Fruit fly (Drosophila melanogaster) whole organism, wandering third instar larva: ENCODE results near the gene CG14676.
A peak's percentile ranks its signal among the peaks of the same experiment; 100 is the strongest.

ENCODE experiments used
- CG32264 ChIP-seq: fragments of 200-800 bp; sonication (Bioruptor generic); optimal IDR thresholded peaks from 2 replicates; lab custom pipeline; 2016; ENCODE audit warnings: missing biosample characterization, missing genetic modification characterization
- CG9705 ChIP-seq: fragments of 200-800 bp; sonication (Bioruptor generic); optimal IDR thresholded peaks from 2 replicates; lab custom pipeline; 2018; ENCODE audit warnings: missing biosample characterization, mild to moderate bottlenecking, missing genetic modification characterization
- CrebA ChIP-seq: fragments of 200-800 bp; sonication (Bioruptor generic); optimal IDR thresholded peaks from 2 replicates; lab custom pipeline; 2016; ENCODE audit warnings: missing biosample characterization, mild to moderate bottlenecking, missing genetic modification characterization, borderline replicate concordance
- Dif ChIP-seq: fragments of 200-275, 200-300 bp; sonication (Bioruptor generic); optimal IDR thresholded peaks from 2 replicates; lab custom pipeline; 2018; ENCODE audit warnings: missing biosample characterization, missing genetic modification characterization; ENCODE audit not compliant: partially characterized antibody
- HLH106 ChIP-seq: fragments of 200-800 bp; optimal IDR thresholded peaks from 3 replicates; lab custom pipeline; 2019; ENCODE audit warnings: missing biosample characterization, mild to moderate bottlenecking, missing genetic modification characterization, moderate library complexity
- Hnf4 ChIP-seq: fragments of 200-800 bp; sonication (Bioruptor generic); optimal IDR thresholded peaks from 2 replicates; lab custom pipeline; 2016; ENCODE audit warnings: missing biosample characterization, mild to moderate bottlenecking, missing genetic modification characterization
- Hr78 ChIP-seq: fragments of >200 bp; optimal IDR thresholded peaks from 2 replicates; lab custom pipeline; 2017; ENCODE audit warnings: missing biosample characterization, missing genetic modification characterization
- Hr83 ChIP-seq: fragments of 200-300 bp; sonication (Bioruptor generic); optimal IDR thresholded peaks from 2 replicates; lab custom pipeline; 2016; ENCODE audit warnings: missing biosample characterization, mild to moderate bottlenecking, missing genetic modification characterization, moderate library complexity; ENCODE audit not compliant: poor library complexity, severe bottlenecking
- Mio ChIP-seq: sonication (Bioruptor generic); optimal IDR thresholded peaks from 2 replicates; lab custom pipeline; 2016; ENCODE audit warnings: missing biosample characterization, missing genetic modification characterization
- N ChIP-seq: fragments of >200 bp; optimal IDR thresholded peaks from 2 replicates; lab custom pipeline; 2018; ENCODE audit warnings: missing biosample characterization, missing external identifiers, missing genetic modification characterization
- Rel ChIP-seq, 2 experiments: fragments of 200-800 bp; sonication (Bioruptor generic) in 1 of 2; optimal IDR thresholded peaks; 2 replicates in 1 of 2; 3 replicates in 1 of 2; lab custom pipeline; 2016 to 2019; ENCODE audit warnings: mild to moderate bottlenecking in 2 of 2, missing biosample characterization in 2 of 2, missing genetic modification characterization in 2 of 2, moderate library complexity in 1 of 2
- Sp1 ChIP-seq: fragments of 200-800 bp; sonication (Bioruptor generic); optimal IDR thresholded peaks from 3 replicates; lab custom pipeline; 2019; ENCODE audit warnings: missing biosample characterization, mild to moderate bottlenecking, missing genetic modification characterization, moderate library complexity
- Vsx2 ChIP-seq: fragments of 200-300, 225-300 bp; sonication (Bioruptor generic); optimal IDR thresholded peaks from 2 replicates; lab custom pipeline; 2018; ENCODE audit warnings: missing biosample characterization, missing genetic modification characterization; ENCODE audit not compliant: partially characterized antibody
- br ChIP-seq: fragments of 200-800 bp; sonication (Bioruptor generic); optimal IDR thresholded peaks from 2 replicates; lab custom pipeline; 2016; ENCODE audit warnings: missing biosample characterization, missing genetic modification characterization
- brk ChIP-seq: fragments of 200-800 bp; sonication (Bioruptor generic); optimal IDR thresholded peaks from 2 replicates; lab custom pipeline; 2016; ENCODE audit warnings: missing biosample characterization, mild to moderate bottlenecking, missing genetic modification characterization
- dmrt93B ChIP-seq: fragments of 200-800 bp; sonication (Bioruptor generic); optimal IDR thresholded peaks from 2 replicates; lab custom pipeline; 2018; ENCODE audit warnings: missing biosample characterization, mild to moderate bottlenecking, missing genetic modification characterization
- dsf ChIP-seq: sonication (Bioruptor generic); optimal IDR thresholded peaks from 2 replicates; lab custom pipeline; 2016; ENCODE audit warnings: missing biosample characterization, missing genetic modification characterization, borderline replicate concordance
- ey ChIP-seq: fragments of 200-800 bp; sonication (Bioruptor generic); optimal IDR thresholded peaks from 2 replicates; lab custom pipeline; 2016; ENCODE audit warnings: missing biosample characterization, missing genetic modification characterization
- foxo ChIP-seq, 2 experiments: fragments of 200-800 bp; sonication (Bioruptor generic); optimal IDR thresholded peaks; 2 replicates in 1 of 2; 3 replicates in 1 of 2; lab custom pipeline; 2016 to 2017; ENCODE audit warnings: missing biosample characterization in 2 of 2, missing genetic modification characterization in 2 of 2
- fru ChIP-seq: fragments of 200-800 bp; sonication (Bioruptor generic); optimal IDR thresholded peaks from 3 replicates; lab custom pipeline; 2016; ENCODE audit warnings: missing biosample characterization, mild to moderate bottlenecking, missing genetic modification characterization
- h ChIP-seq: fragments of 200-800 bp; sonication (Bioruptor generic); optimal IDR thresholded peaks from 3 replicates; lab custom pipeline; 2016; ENCODE audit warnings: missing biosample characterization, mild to moderate bottlenecking, missing genetic modification characterization
- jim ChIP-seq: fragments of 175-275, 200-325 bp; sonication (Bioruptor generic); optimal IDR thresholded peaks from 2 replicates; lab custom pipeline; 2016; ENCODE audit warnings: missing biosample characterization, mild to moderate bottlenecking, missing genetic modification characterization
- lola ChIP-seq: fragments of >200 bp; optimal IDR thresholded peaks from 2 replicates; lab custom pipeline; 2017; ENCODE audit warnings: missing biosample characterization, missing genetic modification characterization
- pan ChIP-seq: fragments of >200 bp; optimal IDR thresholded peaks from 2 replicates; lab custom pipeline; 2017
- psq ChIP-seq: fragments of 200-800 bp; sonication (Bioruptor generic); optimal IDR thresholded peaks from 3 replicates; lab custom pipeline; 2017; ENCODE audit warnings: missing biosample characterization, mild to moderate bottlenecking, missing genetic modification characterization, moderate library complexity
- sage ChIP-seq: fragments of 200-800 bp; sonication (Bioruptor generic); optimal IDR thresholded peaks from 2 replicates; lab custom pipeline; 2016; ENCODE audit warnings: missing biosample characterization, mild to moderate bottlenecking, missing genetic modification characterization
- sv ChIP-seq: fragments of 200-800 bp; sonication (Bioruptor generic); optimal IDR thresholded peaks from 3 replicates; lab custom pipeline; 2016; ENCODE audit warnings: missing biosample characterization, missing genetic modification characterization
- tai ChIP-seq: sonication (Bioruptor generic); optimal IDR thresholded peaks from 2 replicates; lab custom pipeline; 2016; ENCODE audit warnings: missing biosample characterization, missing genetic modification characterization
- woc ChIP-seq: sonication (Bioruptor generic); optimal IDR thresholded peaks from 2 replicates; lab custom pipeline; 2016; ENCODE audit warnings: missing biosample characterization, mild to moderate bottlenecking, missing genetic modification characterization

The CG14676 gene

DNA sequence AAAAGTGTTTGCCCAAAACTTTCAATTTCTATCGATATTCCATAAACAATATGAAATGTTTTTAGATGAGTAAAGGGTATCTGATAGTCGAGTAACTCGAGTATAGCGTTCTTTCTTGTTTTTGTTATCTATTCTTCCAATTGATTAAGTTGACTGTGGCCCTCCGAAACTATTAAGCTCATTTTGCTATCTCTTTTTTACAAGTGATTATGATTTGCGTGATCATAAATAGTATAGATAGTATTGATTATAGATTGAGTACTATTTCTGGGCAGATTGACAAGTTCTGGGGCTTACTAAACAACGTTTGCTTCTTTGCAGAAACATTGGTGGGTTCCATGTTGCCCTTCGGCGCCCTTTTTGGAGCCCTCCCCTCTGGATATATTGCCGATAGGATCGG, 10.5 kb upstream of the CG14676 start:
- TF ChIP-seq Mio: no peak
- no peak for TF ChIP-seq lola (GFP tag; lab: Kevin White, UChicago)
- no peak for TF ChIP-seq tai (GFP tag; lab: Kevin White, UChicago)
- no peak for TF ChIP-seq foxo (GFP tag; optimal IDR thresholded peaks at IDR 0.05; lab: Kevin White, UChicago)
- no peak for TF ChIP-seq ey (GFP tag; lab: Kevin White, UChicago)
- TF ChIP-seq psq (GFP tag; lab: Kevin White, UChicago): no peak
- no peak for TF ChIP-seq dsf (GFP tag; lab: Kevin White, UChicago)
- TF ChIP-seq fru (GFP tag; lab: Kevin White, UChicago): no peak
- TF ChIP-seq Hr78 (GFP tag; lab: Kevin White, UChicago): no peak
- TF ChIP-seq Rel (GFP tag; optimal IDR thresholded peaks at IDR 0.05; lab: Kevin White, UChicago): no peak
- no peak for TF ChIP-seq Rel (tag; optimal IDR thresholded peaks at IDR 0.05; lab: Kevin White, UChicago)
- TF ChIP-seq N (GFP tag; lab: Kevin White, UChicago): no peak

DNA sequence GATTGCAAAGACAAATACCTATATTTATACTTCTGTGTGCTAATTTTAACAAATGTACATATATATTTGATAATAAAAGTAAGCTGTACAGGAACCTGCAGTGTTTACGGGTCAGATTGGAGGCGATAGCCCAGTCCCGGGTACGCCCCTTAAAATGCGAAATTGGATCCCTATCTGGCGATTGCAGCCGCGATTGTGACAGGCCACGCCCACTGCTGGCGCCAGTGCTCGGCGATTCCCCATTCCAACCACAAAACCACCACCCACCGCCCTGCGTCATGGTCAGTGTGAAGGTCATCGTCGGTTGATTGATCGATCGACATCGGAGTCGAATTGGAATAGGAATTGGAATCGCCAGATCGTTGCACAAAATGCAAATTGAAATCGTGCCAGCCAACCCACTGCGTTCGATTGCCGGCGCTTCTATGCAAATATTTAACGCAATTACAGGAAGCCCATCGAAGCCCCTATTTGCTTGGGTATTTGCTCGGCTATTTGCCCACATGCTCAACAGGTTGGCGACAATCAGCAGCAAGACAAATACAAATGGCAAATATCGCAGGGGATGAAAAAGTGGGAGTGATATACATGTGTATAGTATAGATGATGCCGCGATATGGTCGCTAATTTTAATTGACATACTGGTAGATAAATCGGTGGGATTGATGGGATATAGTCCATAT, 8.2 kb upstream of the CG14676 start:
- TF ChIP-seq CG9705: no peak
- no peak for TF ChIP-seq Hr78 (GFP tag; lab: Kevin White, UChicago)
- no peak for TF ChIP-seq CrebA
- peak; percentile 42 for TF ChIP-seq Hr83 (GFP tag; lab: Kevin White, UChicago)
- TF ChIP-seq Rel (GFP tag; optimal IDR thresholded peaks at IDR 0.05; lab: Kevin White, UChicago): no peak
- TF ChIP-seq Rel (tag; optimal IDR thresholded peaks at IDR 0.05; lab: Kevin White, UChicago): peak; percentile 72
- no peak for TF ChIP-seq Dif (GFP tag; lab: Kevin White, UChicago)
- TF ChIP-seq psq (GFP tag; lab: Kevin White, UChicago): no peak

dm6 chr3R:5840870-5841269, 6.2 kb upstream of the CG14676 start, which contains the start of gene CG1213:
Gene CG1213, plus strand, starts transcription at chr3R:5841170.
- no peak for TF ChIP-seq br
- TF ChIP-seq Vsx2 (GFP tag; lab: Kevin White, UChicago): no peak
- TF ChIP-seq Hr83 (GFP tag; lab: Kevin White, UChicago): no peak
- no peak for TF ChIP-seq brk (GFP tag; lab: Kevin White, UChicago)
- TF ChIP-seq Sp1 (GFP tag; lab: Kevin White, UChicago): no peak
- no peak for TF ChIP-seq ey (GFP tag; lab: Kevin White, UChicago)
- TF ChIP-seq CG9705: no peak
- TF ChIP-seq Dif (GFP tag; lab: Kevin White, UChicago): no peak
- no peak for TF ChIP-seq h (GFP tag; lab: Kevin White, UChicago)
- TF ChIP-seq jim (GFP tag; lab: Kevin White, UChicago): no peak
- TF ChIP-seq dmrt93B (GFP tag; lab: Kevin White, UChicago): no peak
- TF ChIP-seq, all 38 proteins: peak for 0

- no peak for TF ChIP-seq Dif (GFP tag; lab: Kevin White, UChicago)
- no peak for TF ChIP-seq pan (lab: Kevin White, UChicago)
- TF ChIP-seq h (GFP tag; lab: Kevin White, UChicago): peak; percentile 6
Measured at dm6 chr3R:5841290-5841689, 5.7 kb upstream of the CG14676 start.

DNA sequence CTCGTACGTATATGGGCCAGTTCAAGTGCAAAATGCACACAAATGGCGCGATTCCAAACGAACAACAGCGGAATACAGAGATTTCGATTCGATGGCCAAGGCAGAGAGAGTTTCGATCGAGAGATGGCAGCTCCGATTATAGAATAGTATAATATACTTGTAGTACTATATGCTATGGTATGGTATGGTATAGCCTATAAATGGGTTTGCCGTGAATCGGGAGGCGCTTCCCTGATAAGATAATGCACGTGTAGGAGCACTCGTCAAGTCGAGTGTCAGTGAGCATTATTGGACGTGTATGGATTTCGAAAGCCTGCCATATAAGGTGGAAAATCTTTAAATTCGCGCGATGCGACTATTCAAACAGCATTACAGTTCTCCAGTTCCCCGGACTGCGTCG, 3.5 kb upstream of the CG14676 start:
- no peak for TF ChIP-seq br
- no peak for TF ChIP-seq sage (GFP tag; lab: Kevin White, UChicago)
- TF ChIP-seq Hr83 (GFP tag; lab: Kevin White, UChicago): no peak
- TF ChIP-seq CG32264 (GFP tag; lab: Kevin White, UChicago): no peak
- TF ChIP-seq HLH106 (tag; lab: Kevin White, UChicago): no peak
- TF ChIP-seq Dif (GFP tag; lab: Kevin White, UChicago): no peak
- no peak for TF ChIP-seq woc (GFP tag; lab: Kevin White, UChicago)
- TF ChIP-seq Hnf4: no peak
- no peak for TF ChIP-seq sv (GFP tag; lab: Kevin White, UChicago)
- TF ChIP-seq dsf (GFP tag; lab: Kevin White, UChicago): no peak
- no peak for TF ChIP-seq fru (GFP tag; lab: Kevin White, UChicago)
